Fruit fly (Drosophila melanogaster) whole organism, embryonic: Measurements from ENCODE around the gene CG15141.
A peak's percentile ranks its signal among the peaks of the same experiment; 100 is the strongest.

Experiments
- Awh ChIP-seq: fragments of 200-800 bp; sonication (Bioruptor generic); IDR thresholded peaks from 2 replicates; pipeline ENCODE4, ENCODE4 v1.3.6; 2022; ENCODE audit warnings: missing biosample characterization, missing genetic modification characterization
- Blimp-1 ChIP-seq: fragments of 200-800 bp; sonication (Bioruptor generic); optimal IDR thresholded peaks from 3 replicates; lab custom pipeline; 2018; ENCODE audit warnings: missing biosample characterization, missing genetic modification characterization, mild to moderate bottlenecking, moderate library complexity, missing genetic modification reagents
- CG1024 ChIP-seq: fragments of 200-800 bp; sonication (Bioruptor generic); IDR thresholded peaks from 2 replicates; pipeline ENCODE4 v1.3.6; 2022; ENCODE audit warnings: missing biosample characterization, missing genetic modification characterization
- CG10654 ChIP-seq: fragments of 200-800 bp; sonication (Bioruptor generic); optimal IDR thresholded peaks from 2 replicates; lab custom pipeline; 2016; ENCODE audit warnings: missing biosample characterization, missing genetic modification characterization
- CG12299 ChIP-seq: fragments of 200-800 bp; sonication (Bioruptor generic); optimal IDR thresholded peaks from 2 replicates; lab custom pipeline; 2018; ENCODE audit warnings: missing biosample characterization, mild to moderate bottlenecking, missing genetic modification characterization
- CG12942 ChIP-seq: fragments of 200-800 bp; sonication (Bioruptor generic); optimal IDR thresholded peaks from 3 replicates; lab custom pipeline; 2016; ENCODE audit warnings: missing biosample characterization, missing genetic modification characterization
- CG13296 ChIP-seq: fragments of 200-800 bp; sonication (Bioruptor generic); optimal IDR thresholded peaks from 3 replicates; lab custom pipeline; 2018; ENCODE audit warnings: missing biosample characterization, mild to moderate bottlenecking, missing genetic modification characterization
- CG15479 ChIP-seq: fragments of 200-800 bp; sonication (Bioruptor generic); optimal IDR thresholded peaks from 3 replicates; lab custom pipeline; 2019; ENCODE audit warnings: missing biosample characterization, mild to moderate bottlenecking, missing genetic modification characterization, moderate library complexity
- CG17912 ChIP-seq: fragments of 200-800 bp; sonication (Bioruptor generic); optimal IDR thresholded peaks from 2 replicates; lab custom pipeline; 2018; ENCODE audit warnings: missing biosample characterization, mild to moderate bottlenecking, missing genetic modification characterization
- CG2889 ChIP-seq: fragments of 200-800 bp; sonication (Bioruptor generic); IDR thresholded peaks from 3 replicates; pipeline ENCODE4 v1.3.6; 2022; ENCODE audit warnings: missing biosample characterization, missing genetic modification characterization
- CG31365 ChIP-seq: fragments of 200-800 bp; sonication (Bioruptor generic); optimal IDR thresholded peaks from 2 replicates; lab custom pipeline; 2018; ENCODE audit warnings: missing biosample characterization, mild to moderate bottlenecking, missing genetic modification characterization
- CG3407 ChIP-seq: fragments of 200-800 bp; sonication (Bioruptor generic); optimal IDR thresholded peaks from 2 replicates; lab custom pipeline; 2018; ENCODE audit warnings: missing biosample characterization, mild to moderate bottlenecking, missing genetic modification characterization
- CG34422 ChIP-seq: fragments of 200-800 bp; sonication (Bioruptor generic); IDR thresholded peaks from 3 replicates; pipeline ENCODE4 v1.3.6; 2022; ENCODE audit warnings: missing biosample characterization, missing genetic modification characterization
- CG3726 ChIP-seq: fragments of 200-800 bp; sonication (Bioruptor generic); IDR thresholded peaks from 3 replicates; pipeline ENCODE4, ENCODE4 v1.3.6; 2022; ENCODE audit warnings: missing biosample characterization, missing genetic modification characterization
- CG3847 ChIP-seq: fragments of 200-800 bp; sonication (Bioruptor generic); IDR thresholded peaks from 2 replicates; pipeline ENCODE4 v1.3.6; 2022; ENCODE audit warnings: missing biosample characterization, missing genetic modification characterization
- CG6254 ChIP-seq: fragments of 200-800 bp; sonication (Bioruptor generic); optimal IDR thresholded peaks from 3 replicates; lab custom pipeline; 2017; ENCODE audit warnings: mild to moderate bottlenecking, missing biosample characterization, missing genetic modification reagents, missing genetic modification characterization
- CG6272 ChIP-seq: fragments of 200-800 bp; sonication (Bioruptor generic); IDR thresholded peaks from 2 replicates; pipeline ENCODE4 v1.3.6; 2022; ENCODE audit warnings: missing biosample characterization, missing genetic modification characterization
- CG6854 ChIP-seq: fragments of 200-800 bp; sonication (Bioruptor generic); optimal IDR thresholded peaks from 3 replicates; lab custom pipeline; 2017; ENCODE audit warnings: missing biosample characterization, mild to moderate bottlenecking, missing genetic modification characterization
- CG9437 ChIP-seq: fragments of 200-800 bp; sonication (Bioruptor generic); optimal IDR thresholded peaks from 2 replicates; lab custom pipeline; 2018; ENCODE audit warnings: missing biosample characterization, mild to moderate bottlenecking, missing genetic modification characterization
- CoRest ChIP-seq: fragments of 200-800 bp; sonication (Bioruptor generic); optimal IDR thresholded peaks from 3 replicates; lab custom pipeline; 2018; ENCODE audit warnings: missing biosample characterization, mild to moderate bottlenecking, missing genetic modification characterization, moderate library complexity
- Dp ChIP-seq: fragments of 200-800 bp; sonication (Bioruptor generic); optimal IDR thresholded peaks from 2 replicates; lab custom pipeline; 2018; ENCODE audit warnings: missing biosample characterization, mild to moderate bottlenecking, missing genetic modification characterization, moderate library complexity
- ERR ChIP-seq: fragments of 200-800 bp; sonication (Bioruptor generic); optimal IDR thresholded peaks from 2 replicates; lab custom pipeline; 2016; ENCODE audit warnings: missing biosample characterization, missing genetic modification characterization
- GATAe ChIP-seq: fragments of 200-800 bp; sonication (Bioruptor generic); conservative IDR thresholded peaks from 2 replicates; pipeline ENCODE4 v1.3.6; 2022; ENCODE audit warnings: missing biosample characterization, missing genetic modification characterization
- HLH4C ChIP-seq: fragments of 200-800 bp; sonication (Bioruptor generic); IDR thresholded peaks from 3 replicates; pipeline ENCODE4 v1.3.6; 2022; ENCODE audit warnings: missing biosample characterization, missing genetic modification characterization; ENCODE audit not compliant: partially characterized antibody
- HLH54F ChIP-seq: fragments of 200-800 bp; sonication (Bioruptor generic); optimal IDR thresholded peaks from 3 replicates; lab custom pipeline; 2016; ENCODE audit warnings: missing biosample characterization, missing genetic modification characterization
- Hand ChIP-seq: fragments of 200-800 bp; sonication (Bioruptor generic); optimal IDR thresholded peaks from 2 replicates; lab custom pipeline; 2017; ENCODE audit warnings: mild to moderate bottlenecking, missing biosample characterization, missing genetic modification reagents, missing genetic modification characterization
- Hsf ChIP-seq: fragments of 200-800 bp; sonication (Bioruptor generic); optimal IDR thresholded peaks from 3 replicates; lab custom pipeline; 2016; ENCODE audit warnings: missing biosample characterization, missing genetic modification characterization
- Lim3 ChIP-seq: fragments of 200-800 bp; sonication (Bioruptor generic); IDR thresholded peaks from 2 replicates; pipeline ENCODE4 v1.3.6; 2022; ENCODE audit warnings: missing biosample characterization, missing genetic modification characterization
- MESR4 ChIP-seq: fragments of 200-800 bp; sonication (Bioruptor generic); optimal IDR thresholded peaks from 2 replicates; lab custom pipeline; 2018; ENCODE audit warnings: missing biosample characterization, mild to moderate bottlenecking, missing genetic modification characterization, moderate library complexity
- Mrtf ChIP-seq: fragments of 200-800 bp; sonication (Bioruptor generic); IDR thresholded peaks from 3 replicates; pipeline ENCODE4 v1.3.6; 2022; ENCODE audit warnings: missing biosample characterization, missing genetic modification characterization
- Nf-YA ChIP-seq: fragments of 200-800 bp; sonication (Bioruptor generic); IDR thresholded peaks from 2 replicates; pipeline ENCODE4 v1.3.6; 2022; ENCODE audit warnings: missing biosample characterization, missing genetic modification characterization
- Trl ChIP-seq, 3 experiments: fragments of >200 bp in 2 of 3; fragments of 200-800 bp in 1 of 3; sonication (Bioruptor generic) in 1 of 3; optimal IDR thresholded peaks; 2 replicates in 1 of 3; 3 replicates in 2 of 3; lab custom pipeline; 2016 to 2017; ENCODE audit warnings: missing biosample characterization in 1 of 3, missing genetic modification characterization in 1 of 3
- Xrp1 ChIP-seq: fragments of 200-800 bp; sonication (Bioruptor generic); IDR thresholded peaks from 2 replicates; pipeline ENCODE4 v1.3.6; 2022; ENCODE audit warnings: missing biosample characterization, missing genetic modification characterization
- ab ChIP-seq: fragments of 200-800 bp; sonication (Bioruptor generic); optimal IDR thresholded peaks from 2 replicates; lab custom pipeline; 2016; ENCODE audit warnings: missing biosample characterization, missing genetic modification characterization
- abd-A ChIP-seq: fragments of 200-800 bp; sonication (Bioruptor generic); optimal IDR thresholded peaks from 3 replicates; lab custom pipeline; 2019; ENCODE audit warnings: missing biosample characterization, mild to moderate bottlenecking, missing genetic modification characterization, moderate library complexity
- ato ChIP-seq: fragments of 200-800 bp; sonication (Bioruptor generic); IDR thresholded peaks from 2 replicates; pipeline ENCODE4 v1.3.6; 2022; ENCODE audit warnings: missing biosample characterization, missing genetic modification characterization; ENCODE audit not compliant: partially characterized antibody
- dmrt11E ChIP-seq: fragments of 200-800 bp; sonication (Bioruptor generic); optimal IDR thresholded peaks from 3 replicates; lab custom pipeline; 2018; ENCODE audit warnings: missing biosample characterization, mild to moderate bottlenecking, missing genetic modification characterization, moderate library complexity
- gcm2 ChIP-seq: fragments of 200-800 bp; sonication (Bioruptor generic); optimal IDR thresholded peaks from 2 replicates; lab custom pipeline; 2016; ENCODE audit warnings: missing biosample characterization, missing genetic modification characterization
- ham ChIP-seq: fragments of 200-800 bp; sonication (Bioruptor generic); IDR thresholded peaks from 2 replicates; pipeline ENCODE4 v1.3.6; 2022; ENCODE audit warnings: missing biosample characterization, missing genetic modification characterization
- hkb ChIP-seq, 2 experiments: fragments of 200-800 bp in 1 of 2; fragments of >200 bp in 1 of 2; sonication (Bioruptor generic) in 1 of 2; IDR thresholded peaks in 1 of 2; optimal IDR thresholded peaks in 1 of 2; 2 replicates each; pipeline versions ENCODE4 v1.3.6 to Lab custom; 2017 to 2022; ENCODE audit warnings: missing biosample characterization in 1 of 2, missing genetic modification characterization in 1 of 2
- kay ChIP-seq: fragments of 200-800 bp; sonication (Bioruptor generic); optimal IDR thresholded peaks from 2 replicates; lab custom pipeline; 2016; ENCODE audit warnings: missing biosample characterization, missing genetic modification characterization
- lab ChIP-seq: fragments of 200-800 bp; sonication (Bioruptor generic); optimal IDR thresholded peaks from 3 replicates; lab custom pipeline; 2017; ENCODE audit warnings: missing biosample characterization, missing genetic modification characterization, mild to moderate bottlenecking, moderate library complexity, missing genetic modification reagents
- nmo ChIP-seq: fragments of 200-800 bp; sonication (Bioruptor generic); optimal IDR thresholded peaks from 2 replicates; lab custom pipeline; 2018; ENCODE audit warnings: missing biosample characterization, mild to moderate bottlenecking, missing genetic modification characterization, moderate library complexity
- onecut ChIP-seq: fragments of 200-800 bp; sonication (Bioruptor generic); IDR thresholded peaks from 2 replicates; pipeline ENCODE4 v1.3.6; 2022; ENCODE audit warnings: missing biosample characterization, missing genetic modification characterization
- org-1 ChIP-seq: fragments of 200-800 bp; sonication (Bioruptor generic); optimal IDR thresholded peaks from 2 replicates; lab custom pipeline; 2017; ENCODE audit warnings: missing biosample characterization, missing genetic modification characterization
- run ChIP-seq: fragments of 200-800 bp; sonication (Bioruptor generic); optimal IDR thresholded peaks from 3 replicates; lab custom pipeline; 2018; ENCODE audit warnings: missing biosample characterization, mild to moderate bottlenecking, missing genetic modification characterization
- slou ChIP-seq: fragments of 200-800 bp; sonication (Bioruptor generic); optimal IDR thresholded peaks from 3 replicates; lab custom pipeline; 2016; ENCODE audit warnings: missing biosample characterization, missing genetic modification characterization
- trh ChIP-seq: fragments of 200-800 bp; sonication (Bioruptor generic); optimal IDR thresholded peaks from 2 replicates; lab custom pipeline; 2016; ENCODE audit warnings: missing biosample characterization, missing genetic modification characterization
- vnd ChIP-seq: fragments of 200-800 bp; sonication (Bioruptor generic); IDR thresholded peaks from 3 replicates; pipeline ENCODE4 v1.3.6; 2022; ENCODE audit warnings: missing biosample characterization, missing genetic modification characterization; ENCODE audit not compliant: partially characterized antibody
- wor ChIP-seq: fragments of 200-800 bp; sonication (Bioruptor generic); IDR thresholded peaks from 2 replicates; pipeline ENCODE4 v1.3.6; 2022; ENCODE audit warnings: missing biosample characterization, missing genetic modification characterization

CG15141 gene

DNA sequence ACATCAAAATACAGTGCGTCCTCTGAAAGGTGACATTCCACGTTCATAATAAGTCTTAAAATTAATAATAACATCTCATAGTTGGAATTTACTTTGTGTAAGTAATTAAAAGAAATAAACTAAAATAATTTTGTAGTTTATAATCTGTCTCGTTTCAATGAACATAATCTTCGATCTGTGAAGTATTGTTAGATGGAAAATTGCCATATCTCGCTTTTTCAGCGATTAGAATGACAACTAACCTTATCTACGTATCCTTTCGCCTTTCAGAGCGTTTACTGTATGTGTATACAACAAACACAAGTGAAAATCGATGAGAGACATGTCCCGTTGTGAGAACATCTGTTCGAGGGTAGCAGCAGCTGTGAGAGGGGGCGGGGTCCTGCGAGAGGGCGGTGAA, 28.1 kb upstream of the CG15141 start (continued):
- TF ChIP-seq CG34422 (no peak), ato (GFP tag; lab: Robert Waterston, UW) (no peak), CG6254 (GFP tag; lab: Kevin White, UChicago) (peak; percentile 73), ham (no peak), CG12942 (GFP tag; lab: Kevin White, UChicago) (peak; percentile 31), GATAe (GFP tag; lab: Robert Waterston, UW) (no peak; the same call in 1 of the 2 replicates), dmrt11E (tag; lab: Kevin White, UChicago) (peak; percentile 86), nmo (GFP tag; lab: Kevin White, UChicago) (peak; percentile 83), CG6272 (GFP tag; lab: Robert Waterston, UW) (no peak), wor (GFP tag; lab: Robert Waterston, UW) (no peak), CG3847 (GFP tag; lab: Robert Waterston, UW) (peak; percentile 32; the same call in 1 of the 2 replicates), lab (peak; percentile 82), CG10654 (GFP tag; lab: Kevin White, UChicago) (peak; percentile 61), CG1024 (GFP tag; lab: Robert Waterston, UW) (no peak), trh (GFP tag; lab: Kevin White, UChicago) (no peak), Xrp1 (GFP tag; lab: Robert Waterston, UW) (peak; percentile 84), CG2889 (GFP tag; lab: Robert Waterston, UW) (no peak), CG13296 (GFP tag; lab: Kevin White, UChicago) (peak; percentile 72), ERR (no peak), org-1 (GFP tag; lab: Kevin White, UChicago) (peak; percentile 79), MESR4 (GFP tag; lab: Kevin White, UChicago) (no peak), Hand (peak; percentile 75), Nf-YA (no peak), CG9437 (GFP tag; lab: Kevin White, UChicago) (peak; percentile 66), Trl (optimal IDR thresholded peaks at IDR 0.05; lab: Kevin White, UChicago) (no peak), Trl (GFP tag; optimal IDR thresholded peaks at IDR 0.05; lab: Kevin White, UChicago) (peak; percentile 49), vnd (GFP tag; lab: Robert Waterston, UW) (no peak), onecut (GFP tag; lab: Robert Waterston, UW) (peak; percentile 93), HLH54F (peak; percentile 26), Lim3 (no peak), Dp (GFP tag; lab: Kevin White, UChicago) (no peak), Blimp-1 (GFP tag; lab: Kevin White, UChicago) (peak; percentile 84), slou (GFP tag; lab: Kevin White, UChicago) (peak; percentile 40), abd-A (tag; lab: Kevin White, UChicago) (peak; percentile 56), CG6854 (GFP tag; lab: Kevin White, UChicago) (peak; percentile 51), CG15479 (GFP tag; lab: Kevin White, UChicago) (peak; percentile 52), gcm2 (GFP tag; lab: Kevin White, UChicago) (no peak), CG3726 (GFP tag; lab: Robert Waterston, UW) (no peak), kay (GFP tag; lab: Kevin White, UChicago) (no peak), HLH4C (GFP tag; lab: Robert Waterston, UW) (no peak), hkb (optimal IDR thresholded peaks at IDR 0.05; lab: Kevin White, UChicago) (no peak), hkb (GFP tag; IDR thresholded peaks at IDR 0.05; lab: Robert Waterston, UW) (peak; percentile 56), CG17912 (GFP tag; lab: Kevin White, UChicago) (peak; percentile 12), CG3407 (GFP tag; lab: Kevin White, UChicago) (peak; percentile 72), Awh (GFP tag; lab: Robert Waterston, UW) (no peak), Mrtf (GFP tag; lab: Robert Waterston, UW) (no peak), CG31365 (tag; lab: Kevin White, UChicago) (peak; percentile 33), ab (no peak), run (tag; lab: Kevin White, UChicago) (peak; percentile 35), CG12299 (peak; percentile 75), Hsf (GFP tag; lab: Kevin White, UChicago) (peak; percentile 79), CoRest (peak; percentile 82)
